Worm (Caenorhabditis elegans) whole organism, L3 larva: ENCODE measurements around the gene B0252.5.

Experiments used
- R02D3.7 ChIP-seq: fragments of 150-350 bp; optimal IDR thresholded peaks from 2 replicates; lab custom pipeline; 2014; ENCODE audit warnings: missing biosample characterization, missing genetic modification characterization
- ZK546.5 ChIP-seq: sonication (generic microtip); optimal IDR thresholded peaks from 2 replicates; lab custom pipeline; 2017; ENCODE audit warnings: missing biosample characterization, missing genetic modification characterization
- aly-2 ChIP-seq: fragments of 150-350 bp; optimal IDR thresholded peaks from 2 replicates; lab custom pipeline; 2014; ENCODE audit warnings: missing biosample characterization, missing genetic modification characterization
- ama-1 ChIP-seq: fragments of 150-350 bp; optimal IDR thresholded peaks from 2 replicates; lab custom pipeline; 2018
- ceh-16 ChIP-seq: sonication (generic microtip); optimal IDR thresholded peaks from 2 replicates; lab custom pipeline; 2017; ENCODE audit warnings: missing biosample characterization, missing genetic modification characterization
- ceh-28 ChIP-seq: fragments of 150-350 bp; optimal IDR thresholded peaks from 2 replicates; lab custom pipeline; 2014; ENCODE audit warnings: missing biosample characterization, missing genetic modification reagents, missing genetic modification characterization
- ceh-82 ChIP-seq: fragments of 150-350 bp; optimal IDR thresholded peaks from 2 replicates; lab custom pipeline; 2014; ENCODE audit warnings: missing biosample characterization, missing genetic modification characterization
- daf-12 ChIP-seq: fragments of 150-350 bp; optimal IDR thresholded peaks from 2 replicates; lab custom pipeline; 2014; ENCODE audit warnings: missing biosample characterization, missing genetic modification reagents, missing genetic modification characterization
- egl-27 ChIP-seq: sonication (generic microtip); optimal IDR thresholded peaks from 4 replicates; lab custom pipeline; 2017; ENCODE audit warnings: missing biosample characterization, missing genetic modification reagents, missing genetic modification characterization
- egl-5 ChIP-seq: fragments of 150-350 bp; optimal IDR thresholded peaks from 2 replicates; lab custom pipeline; 2017; ENCODE audit warnings: missing biosample characterization, missing genetic modification reagents, missing genetic modification characterization, inconsistent platforms
- elt-1 ChIP-seq: fragments of 150-350 bp; optimal IDR thresholded peaks from 2 replicates; lab custom pipeline; 2014; ENCODE audit warnings: missing biosample characterization, missing genetic modification characterization
- elt-2 ChIP-seq: sonication (generic microtip); optimal IDR thresholded peaks from 2 replicates; lab custom pipeline; 2016; ENCODE audit warnings: missing genetic modification reagents, mild to moderate bottlenecking, missing genetic modification characterization, missing compliant biosample characterization
- elt-3 ChIP-seq, 3 experiments: fragments of 150-350 bp in 1 of 3; sonication (generic microtip) in 2 of 3; optimal IDR thresholded peaks; 2 replicates in 2 of 3; 4 replicates in 1 of 3; lab custom pipeline; 2014 to 2017; ENCODE audit warnings: missing biosample characterization in 3 of 3, missing genetic modification characterization in 3 of 3
- eor-1 ChIP-seq, 2 experiments: fragments of 150-350 bp; optimal IDR thresholded peaks; 2 replicates each; lab custom pipeline; 2014 to 2018; ENCODE audit warnings: missing biosample characterization in 2 of 2, missing genetic modification characterization in 2 of 2
- fkh-10 ChIP-seq: sonication (generic microtip); optimal IDR thresholded peaks from 2 replicates; lab custom pipeline; 2017; ENCODE audit warnings: missing biosample characterization, missing genetic modification reagents, missing genetic modification characterization
- fkh-2 ChIP-seq: fragments of 150-350 bp; optimal IDR thresholded peaks from 2 replicates; lab custom pipeline; 2014; ENCODE audit warnings: missing biosample characterization, missing genetic modification reagents, missing genetic modification characterization
- fos-1 ChIP-seq: fragments of 150-350 bp; optimal IDR thresholded peaks from 2 replicates; lab custom pipeline; 2014; ENCODE audit warnings: missing biosample characterization, missing genetic modification characterization
- hmg-11 ChIP-seq: sonication (generic microtip); optimal IDR thresholded peaks from 2 replicates; lab custom pipeline; 2016; ENCODE audit warnings: missing genetic modification characterization, missing compliant biosample characterization
- jun-1 ChIP-seq: fragments of 150-350 bp; optimal IDR thresholded peaks from 2 replicates; lab custom pipeline; 2014; ENCODE audit warnings: missing biosample characterization, missing genetic modification reagents, missing genetic modification characterization
- lin-15B ChIP-seq: fragments of 150-350 bp; optimal IDR thresholded peaks from 2 replicates; lab custom pipeline; 2014; ENCODE audit warnings: missing biosample characterization, missing genetic modification characterization
- lin-39 ChIP-seq: fragments of 150-350 bp; optimal IDR thresholded peaks from 2 replicates; lab custom pipeline; 2018; ENCODE audit warnings: missing biosample characterization, missing genetic modification reagents, missing genetic modification characterization
- lsy-12 ChIP-seq: sonication (generic microtip); optimal IDR thresholded peaks from 2 replicates; lab custom pipeline; 2016; ENCODE audit warnings: mild to moderate bottlenecking, missing genetic modification characterization, missing compliant biosample characterization
- mml-1 ChIP-seq: fragments of 150-350 bp; sonication (generic microtip); optimal IDR thresholded peaks from 3 replicates; lab custom pipeline; 2014; ENCODE audit warnings: missing biosample characterization, missing genetic modification characterization
- nfya-1 ChIP-seq: sonication (generic microtip); optimal IDR thresholded peaks from 2 replicates; lab custom pipeline; 2017; ENCODE audit warnings: missing genetic modification characterization, mild to moderate bottlenecking, missing compliant biosample characterization, antibody characterized with exemption, moderate library complexity; ENCODE audit not compliant: insufficient read depth
- nhr-11 ChIP-seq: fragments of 150-350 bp; optimal IDR thresholded peaks from 2 replicates; lab custom pipeline; 2014; ENCODE audit warnings: missing biosample characterization, missing genetic modification characterization
- nhr-12 ChIP-seq: fragments of 150-350 bp; optimal IDR thresholded peaks from 2 replicates; lab custom pipeline; 2014; ENCODE audit warnings: missing biosample characterization, missing genetic modification characterization
- nhr-23 ChIP-seq: fragments of 150-350 bp; optimal IDR thresholded peaks from 2 replicates; lab custom pipeline; 2014; ENCODE audit warnings: missing biosample characterization, missing genetic modification reagents, missing genetic modification characterization
- nhr-237 ChIP-seq: fragments of 150-350 bp; optimal IDR thresholded peaks from 2 replicates; lab custom pipeline; 2014; ENCODE audit warnings: missing biosample characterization, missing genetic modification characterization
- nhr-28 ChIP-seq: fragments of 150-350 bp; optimal IDR thresholded peaks from 2 replicates; lab custom pipeline; 2014; ENCODE audit warnings: missing biosample characterization, missing genetic modification characterization
- nhr-43 ChIP-seq: sonication (generic microtip); optimal IDR thresholded peaks from 2 replicates; lab custom pipeline; 2016; ENCODE audit warnings: mild to moderate bottlenecking, missing genetic modification characterization, missing compliant biosample characterization; ENCODE audit not compliant: poor library complexity, severe bottlenecking
- nhr-76 ChIP-seq: fragments of 150-350 bp; sonication (generic microtip); optimal IDR thresholded peaks from 5 replicates; lab custom pipeline; 2014; ENCODE audit warnings: missing biosample characterization, missing genetic modification characterization
- nhr-77 ChIP-seq: fragments of 150-350 bp; optimal IDR thresholded peaks from 2 replicates; lab custom pipeline; 2014; ENCODE audit warnings: missing biosample characterization, missing genetic modification characterization
- pha-4 ChIP-seq: fragments of 150-350 bp; optimal IDR thresholded peaks from 2 replicates; lab custom pipeline; 2014; ENCODE audit warnings: missing biosample characterization, missing genetic modification reagents, missing genetic modification characterization
- pqm-1 ChIP-seq: fragments of 150-350 bp; optimal IDR thresholded peaks from 2 replicates; lab custom pipeline; 2017; ENCODE audit warnings: missing biosample characterization, missing genetic modification characterization, inconsistent platforms
- sea-2 ChIP-seq: fragments of 150-350 bp; sonication (generic microtip); optimal IDR thresholded peaks from 4 replicates; lab custom pipeline; 2014; ENCODE audit warnings: missing biosample characterization, missing genetic modification reagents, missing genetic modification characterization
- skn-1 ChIP-seq: fragments of 150-350 bp; optimal IDR thresholded peaks from 2 replicates; lab custom pipeline; 2014; ENCODE audit warnings: missing biosample characterization, missing genetic modification characterization
- snpc-4 ChIP-seq: fragments of 150-350 bp; optimal IDR thresholded peaks from 2 replicates; lab custom pipeline; 2014; ENCODE audit warnings: missing biosample characterization, missing genetic modification characterization
- tbx-2 ChIP-seq: sonication (generic microtip); optimal IDR thresholded peaks from 2 replicates; lab custom pipeline; 2016; ENCODE audit warnings: mild to moderate bottlenecking, missing genetic modification characterization, missing compliant biosample characterization
- ztf-11 ChIP-seq: fragments of 150-350 bp; optimal IDR thresholded peaks from 2 replicates; lab custom pipeline; 2014; ENCODE audit warnings: missing biosample characterization, missing genetic modification characterization
- ztf-4 ChIP-seq: fragments of 150-350 bp; optimal IDR thresholded peaks from 2 replicates; lab custom pipeline; 2014; ENCODE audit warnings: missing biosample characterization, missing genetic modification characterization

Gene B0252.5

DNA sequence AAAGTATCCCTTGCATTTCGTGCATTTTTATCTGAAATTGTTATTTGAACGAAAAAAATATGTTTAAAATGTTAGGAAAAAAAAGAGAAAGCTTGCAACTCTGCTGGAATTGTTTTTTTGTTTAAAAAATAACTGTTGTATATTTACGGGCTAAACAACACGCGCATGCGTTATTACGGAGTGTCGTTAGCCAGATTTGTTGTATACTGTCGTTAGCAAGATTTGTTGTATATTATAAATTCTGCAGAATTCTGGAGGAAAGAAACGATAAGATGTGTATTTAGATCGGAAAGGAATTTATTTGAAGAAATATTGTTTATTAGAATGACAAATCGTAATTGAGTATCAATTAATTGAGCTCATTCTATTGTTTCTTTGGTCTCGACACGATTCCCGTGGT lies 48.9 kb upstream of the B0252.5 start, which contains the start of gene eif-2Bgamma:
Gene eif-2Bgamma, minus strand, starts transcription at position 31 of the 400 bp plus-strand sequence.
- TF ChIP-seq tbx-2 (tag; lab: Kevin White, UChicago) (no peak), snpc-4 (tag; lab: Kevin White, UChicago) (peak; percentile 86), elt-3 (tag; optimal IDR thresholded peaks at IDR 0.05; lab: Kevin White, UChicago) (no peak), lsy-12 (tag; lab: Kevin White, UChicago) (no peak), lin-15B (tag; lab: Kevin White, UChicago) (peak; percentile 35), nfya-1 (tag; lab: Kevin White, UChicago) (peak; percentile 37), nhr-23 (peak; percentile 49), daf-12 (no peak), R02D3.7 (peak; percentile 76), hmg-11 (tag; lab: Kevin White, UChicago) (peak; percentile 28)

- TF ChIP-seq aly-2 (tag; lab: Kevin White, UChicago) (no peak), R02D3.7 (no peak), ceh-28 (no peak), daf-12 (no peak), nhr-28 (no peak), nhr-237 (tag; lab: Kevin White, UChicago) (no peak), eor-1 (tag; optimal IDR thresholded peaks at IDR 0.05; lab: Kevin White, UChicago) (no peak), fkh-2 (no peak), tbx-2 (tag; lab: Kevin White, UChicago) (no peak), egl-27 (no peak), fos-1 (tag; lab: Kevin White, UChicago) (no peak), jun-1 (tag; lab: Kevin White, UChicago) (no peak), elt-1 (tag; lab: Kevin White, UChicago) (no peak), nhr-12 (tag; lab: Kevin White, UChicago) (no peak), nhr-43 (tag; lab: Kevin White, UChicago) (no peak), ZK546.5 (tag; lab: Kevin White, UChicago) (no peak), elt-2 (no peak), nhr-23 (no peak), pqm-1 (no peak)
These were observed 46.9 kb upstream of the B0252.5 start, which contains the start of gene tra-2 for ce11 chrII:6965573-6965972. tra-2 (minus strand) TSS chrII:6965673.

- TF ChIP-seq nhr-77: no peak
- TF ChIP-seq fkh-2: no peak
- TF ChIP-seq nhr-76 (tag; lab: Kevin White, UChicago): no peak
- no peak for TF ChIP-seq fkh-10 (GFP tag; lab: Kevin White, UChicago)
- TF ChIP-seq pqm-1: no peak
- TF ChIP-seq nhr-28: no peak
- no peak for TF ChIP-seq eor-1 (tag; optimal IDR thresholded peaks at IDR 0.05; lab: Kevin White, UChicago)
These were observed 39.5 kb upstream of the B0252.5 start for ce11 chrII:6958136-6958535.

- no peak for TF ChIP-seq nhr-76 (tag; lab: Kevin White, UChicago)
- TF ChIP-seq elt-2: peak; percentile 42
- TF ChIP-seq nhr-23: no peak
These were observed 36.5 kb upstream of the B0252.5 start for ce11 chrII:6955084-6955697.

ce11 chrII:6951250-6951806 lies 32.6 kb upstream of the B0252.5 start, which contains the start of the genes malt-1 and ceh-38:
malt-1 (minus strand) TSS chrII:6951300.
ceh-38 (plus strand) TSS chrII:6951526.
- TF ChIP-seq jun-1 (tag; lab: Kevin White, UChicago) (peak; percentile 91), ama-1 (lab: Kevin White, UChicago) (no peak), fos-1 (tag; lab: Kevin White, UChicago) (no peak), elt-2 (peak; percentile 82), nhr-237 (tag; lab: Kevin White, UChicago) (no peak), ztf-4 (peak; percentile 60), ceh-28 (no peak), egl-5 (tag; lab: Kevin White, UChicago) (peak; percentile 99), lsy-12 (tag; lab: Kevin White, UChicago) (peak; percentile 86), hmg-11 (tag; lab: Kevin White, UChicago) (peak; percentile 100), nhr-23 (peak; percentile 93), nhr-76 (tag; lab: Kevin White, UChicago) (no peak), R02D3.7 (peak; percentile 90), elt-1 (tag; lab: Kevin White, UChicago) (peak; percentile 45), nhr-11 (peak; percentile 90), sea-2 (peak; percentile 73), ztf-11 (no peak), daf-12 (peak; percentile 54), aly-2 (tag; lab: Kevin White, UChicago) (peak; percentile 42), nhr-28 (no peak), pqm-1 (peak; percentile 90), nhr-77 (no peak), ceh-16 (tag; lab: Kevin White, UChicago) (no peak), egl-27 (peak; percentile 75), mml-1 (tag; lab: Kevin White, UChicago) (no peak), nhr-43 (tag; lab: Kevin White, UChicago) (peak; percentile 85), skn-1 (tag; lab: Kevin White, UChicago) (peak; percentile 96), eor-1 (tag; optimal IDR thresholded peaks at IDR 0.05; lab: Kevin White, UChicago) (no peak), lin-39 (tag; lab: Kevin White, UChicago) (peak; percentile 99), ceh-82 (tag; lab: Kevin White, UChicago) (peak; percentile 84), fkh-10 (GFP tag; lab: Kevin White, UChicago) (peak; percentile 92), ZK546.5 (tag; lab: Kevin White, UChicago) (no peak), nhr-12 (tag; lab: Kevin White, UChicago) (no peak), pha-4 (tag; lab: Kevin White, UChicago) (peak; percentile 98)
